Worm (Caenorhabditis elegans) whole organism, L3 larva: Measurements from ENCODE around the gene Y48E1B.8.

Source experiments
- aly-2 ChIP-seq: fragments of 150-350 bp; optimal IDR thresholded peaks from 2 replicates; lab custom pipeline; 2014; ENCODE audit warnings: missing biosample characterization, missing genetic modification characterization
- ama-1 ChIP-seq: fragments of 150-350 bp; optimal IDR thresholded peaks from 2 replicates; lab custom pipeline; 2018
- daf-12 ChIP-seq: fragments of 150-350 bp; optimal IDR thresholded peaks from 2 replicates; lab custom pipeline; 2014; ENCODE audit warnings: missing biosample characterization, missing genetic modification reagents, missing genetic modification characterization
- fos-1 ChIP-seq: fragments of 150-350 bp; optimal IDR thresholded peaks from 2 replicates; lab custom pipeline; 2014; ENCODE audit warnings: missing biosample characterization, missing genetic modification characterization
- lin-39 ChIP-seq: fragments of 150-350 bp; optimal IDR thresholded peaks from 2 replicates; lab custom pipeline; 2018; ENCODE audit warnings: missing biosample characterization, missing genetic modification reagents, missing genetic modification characterization
- nhr-11 ChIP-seq: fragments of 150-350 bp; optimal IDR thresholded peaks from 2 replicates; lab custom pipeline; 2014; ENCODE audit warnings: missing biosample characterization, missing genetic modification characterization
- nhr-12 ChIP-seq: fragments of 150-350 bp; optimal IDR thresholded peaks from 2 replicates; lab custom pipeline; 2014; ENCODE audit warnings: missing biosample characterization, missing genetic modification characterization
- nhr-237 ChIP-seq: fragments of 150-350 bp; optimal IDR thresholded peaks from 2 replicates; lab custom pipeline; 2014; ENCODE audit warnings: missing biosample characterization, missing genetic modification characterization
- pqm-1 ChIP-seq: fragments of 150-350 bp; optimal IDR thresholded peaks from 2 replicates; lab custom pipeline; 2017; ENCODE audit warnings: missing biosample characterization, missing genetic modification characterization, inconsistent platforms
- snpc-4 ChIP-seq: fragments of 150-350 bp; optimal IDR thresholded peaks from 2 replicates; lab custom pipeline; 2014; ENCODE audit warnings: missing biosample characterization, missing genetic modification characterization
- unc-62 ChIP-seq: fragments of 150-350 bp; sonication (generic microtip); optimal IDR thresholded peaks from 4 replicates; lab custom pipeline; 2014; ENCODE audit warnings: missing biosample characterization, missing genetic modification reagents, missing genetic modification characterization

- no peak for TF ChIP-seq nhr-12 (tag; lab: Kevin White, UChicago)
- TF ChIP-seq aly-2 (tag; lab: Kevin White, UChicago), result no peak
- no peak for TF ChIP-seq nhr-11 (tag; lab: Kevin White, UChicago)
- TF ChIP-seq unc-62 (GFP tag; lab: Kevin White, UChicago), result no peak
- TF ChIP-seq daf-12 (tag; lab: Kevin White, UChicago), result no peak
- no peak for TF ChIP-seq pqm-1
- TF ChIP-seq nhr-237, result no peak
- TF ChIP-seq lin-39, result no peak
- TF ChIP-seq snpc-4 (tag; lab: Kevin White, UChicago), result no peak
- no peak for TF ChIP-seq ama-1 (lab: Kevin White, UChicago)
- no peak for TF ChIP-seq fos-1
Measured at ce11 chrII:13560553-13560952, 25.0 kb upstream of the Y48E1B.8 start.
